6 fruit fly cellular contexts compared by ENCODE assay signal in genomic region chrX:769639-770124, dm6.
TF ChIP-seq lines count a peak whose summit lies in the region.

Gene fz3, plus strand, starts transcription at chrX:769945.

- peak; percentile 75 for TF ChIP-seq CTCF in S2 (optimal IDR thresholded peaks at IDR 0.05; lab: Kevin White, UChicago)
- TF ChIP-seq CTCF in whole organism, embryonic (GFP tag; optimal IDR thresholded peaks at IDR 0.05; lab: Kevin White, UChicago) = peak; percentile 88

TF ChIP-seq in whole organism, adult, 20 proteins besides CTCF, POLR2A, EP300 and RAD21:
- TF ChIP-seq CG1620 (GFP tag; optimal IDR thresholded peaks at IDR 0.05; lab: Kevin White, UChicago) (no peak), CG5204 (GFP tag; optimal IDR thresholded peaks at IDR 0.05; lab: Kevin White, UChicago) (no peak), Hr96 (GFP tag; optimal IDR thresholded peaks at IDR 0.05; lab: Kevin White, UChicago) (peak; percentile 32), Clk (GFP tag; optimal IDR thresholded peaks at IDR 0.05; lab: Kevin White, UChicago) (no peak), CG7101 (tag; optimal IDR thresholded peaks at IDR 0.05; lab: Kevin White, UChicago) (peak; percentile 22), tj (GFP tag; optimal IDR thresholded peaks at IDR 0.05; lab: Kevin White, UChicago) (peak; percentile 68), CG7045 (GFP tag; optimal IDR thresholded peaks at IDR 0.05; lab: Kevin White, UChicago) (no peak), CG14711 (tag; optimal IDR thresholded peaks at IDR 0.05; lab: Kevin White, UChicago) (peak; percentile 19), CG11617 (GFP tag; optimal IDR thresholded peaks at IDR 0.05; lab: Kevin White, UChicago) (no peak), Crg-1 (GFP tag; optimal IDR thresholded peaks at IDR 0.05; lab: Kevin White, UChicago) (no peak), bab1 (GFP tag; optimal IDR thresholded peaks at IDR 0.05; lab: Kevin White, UChicago) (peak; percentile 69), ovo (GFP tag; optimal IDR thresholded peaks at IDR 0.05; lab: Kevin White, UChicago) (no peak), Mnt (GFP tag; optimal IDR thresholded peaks at IDR 0.05; lab: Kevin White, UChicago) (peak; percentile 44), kay (GFP tag; lab: Kevin White, UChicago; ENCODE audit: borderline replicate concordance) (no peak), pad (GFP tag; optimal IDR thresholded peaks at IDR 0.05; lab: Kevin White, UChicago) (peak; percentile 25)
TF ChIP-seq in whole organism, adult: peak in this region for 7.

TF ChIP-seq in whole organism, embryonic, 481 proteins besides CTCF, POLR2A, EP300 and RAD21 (continues in another document):
- no peak for TF ChIP-seq wdn (GFP tag; IDR thresholded peaks at IDR 0.05; lab: Robert Waterston, UW)
- no peak for TF ChIP-seq hth (optimal IDR thresholded peaks at IDR 0.05; lab: Kevin White, UChicago)
- TF ChIP-seq Bteb2 (GFP tag; optimal IDR thresholded peaks at IDR 0.05; lab: Kevin White, UChicago) = no peak
- TF ChIP-seq HmgZ (tag; optimal IDR thresholded peaks at IDR 0.05; lab: Kevin White, UChicago) = peak; percentile 41
- TF ChIP-seq Sin3A (optimal IDR thresholded peaks at IDR 0.05; lab: Kevin White, UChicago) = peak; percentile 7
- TF ChIP-seq Six4 (GFP tag; optimal IDR thresholded peaks at IDR 0.05; lab: Kevin White, UChicago) = no peak
- TF ChIP-seq CG12236 (GFP tag; optimal IDR thresholded peaks at IDR 0.05; lab: Kevin White, UChicago) = no peak
- TF ChIP-seq CG1529 (GFP tag; optimal IDR thresholded peaks at IDR 0.05; lab: Kevin White, UChicago) = no peak
- peak; percentile 83 for TF ChIP-seq hbn (GFP tag; IDR thresholded peaks at IDR 0.05; lab: Robert Waterston, UW; ENCODE audit: partially characterized antibody)
- no peak for TF ChIP-seq Hand (GFP tag; optimal IDR thresholded peaks at IDR 0.05; lab: Kevin White, UChicago)
- TF ChIP-seq disco-r (GFP tag; optimal IDR thresholded peaks at IDR 0.05; lab: Kevin White, UChicago) = no peak
- TF ChIP-seq CG4360 (GFP tag; IDR thresholded peaks at IDR 0.05; lab: Robert Waterston, UW) = no peak
- TF ChIP-seq CG1832 (GFP tag; optimal IDR thresholded peaks at IDR 0.05; lab: Kevin White, UChicago) = no peak
- no peak for TF ChIP-seq fd102C (GFP tag; optimal IDR thresholded peaks at IDR 0.05; lab: Kevin White, UChicago)
- TF ChIP-seq CG2129 (GFP tag; IDR thresholded peaks at IDR 0.05; lab: Robert Waterston, UW; ENCODE audit: partially characterized antibody) = peak; percentile 55
- TF ChIP-seq CG4854 (GFP tag; optimal IDR thresholded peaks at IDR 0.05; lab: Kevin White, UChicago) = no peak
- TF ChIP-seq CG3726 (GFP tag; IDR thresholded peaks at IDR 0.05; lab: Robert Waterston, UW) = no peak
- TF ChIP-seq amos (GFP tag; IDR thresholded peaks at IDR 0.05; lab: Robert Waterston, UW; ENCODE audit: partially characterized antibody) = peak; percentile 89
- peak; percentile 93 for TF ChIP-seq CG6791 (GFP tag; IDR thresholded peaks at IDR 0.05; lab: Robert Waterston, UW; ENCODE audit: partially characterized antibody)

TF ChIP-seq in whole organism, prepupa, 60 proteins besides CTCF, POLR2A, EP300 and RAD21 (continues in another document):
- TF ChIP-seq CG10631 (GFP tag; optimal IDR thresholded peaks at IDR 0.05; lab: Kevin White, UChicago) (peak; percentile 77), Ets96B (tag; optimal IDR thresholded peaks at IDR 0.05; lab: Kevin White, UChicago) (peak; percentile 70), CG6163 (GFP tag; IDR thresholded peaks at IDR 0.05; lab: Robert Waterston, UW) (peak; percentile 80), CG9139 (GFP tag; optimal IDR thresholded peaks at IDR 0.05; lab: Kevin White, UChicago) (peak; percentile 44), CG15336 (GFP tag; IDR thresholded peaks at IDR 0.05; lab: Robert Waterston, UW) (peak; percentile 74), eg (GFP tag; IDR thresholded peaks at IDR 0.05; lab: Robert Waterston, UW) (peak; percentile 67), CG8119 (GFP tag; IDR thresholded peaks at IDR 0.05; lab: Robert Waterston, UW) (peak; percentile 64; the same call in 2 of the 3 replicates), acj6 (GFP tag; optimal IDR thresholded peaks at IDR 0.05; lab: Kevin White, UChicago) (peak; percentile 59), Met (GFP tag; optimal IDR thresholded peaks at IDR 0.05; lab: Kevin White, UChicago) (peak; percentile 82), CG31627 (GFP tag; optimal IDR thresholded peaks at IDR 0.05; lab: Kevin White, UChicago) (peak; percentile 61), lz (GFP tag; optimal IDR thresholded peaks at IDR 0.05; lab: Kevin White, UChicago) (peak; percentile 81), Hr38 (GFP tag; optimal IDR thresholded peaks at IDR 0.05; lab: Kevin White, UChicago) (no peak), cyc (GFP tag; optimal IDR thresholded peaks at IDR 0.05; lab: Kevin White, UChicago) (peak; percentile 71), dsx (GFP tag; optimal IDR thresholded peaks at IDR 0.05; lab: Kevin White, UChicago; ENCODE audit: poor library complexity, severe bottlenecking) (peak; percentile 73), Eip78C (GFP tag; lab: Kevin White, UChicago) (peak; percentile 94), Sox14 (GFP tag; optimal IDR thresholded peaks at IDR 0.05; lab: Kevin White, UChicago) (peak; percentile 76), achi (GFP tag; optimal IDR thresholded peaks at IDR 0.05; lab: Kevin White, UChicago) (peak; percentile 64), CG3032 (tag; optimal IDR thresholded peaks at IDR 0.05; lab: Kevin White, UChicago) (peak; percentile 66), CG3919 (GFP tag; optimal IDR thresholded peaks at IDR 0.05; lab: Kevin White, UChicago) (peak; percentile 76), CG6854 (GFP tag; optimal IDR thresholded peaks at IDR 0.05; lab: Kevin White, UChicago) (peak; percentile 60)

TF ChIP-seq in whole organism, pupa, 21 proteins besides CTCF, POLR2A, EP300 and RAD21:
- TF ChIP-seq CG8301 (tag; optimal IDR thresholded peaks at IDR 0.05; lab: Kevin White, UChicago) = peak; percentile 64
- TF ChIP-seq CG17806 (tag; optimal IDR thresholded peaks at IDR 0.05; lab: Kevin White, UChicago) = peak; percentile 63
- no peak for TF ChIP-seq D1 (tag; optimal IDR thresholded peaks at IDR 0.05; lab: Kevin White, UChicago)
- no peak for TF ChIP-seq CG10348 (GFP tag; IDR thresholded peaks at IDR 0.05; lab: Robert Waterston, UW)
- peak; percentile 79 for TF ChIP-seq Pif1B (GFP tag; optimal IDR thresholded peaks at IDR 0.05; lab: Kevin White, UChicago)
- peak; percentile 46; the same call in 1 of the 2 replicates for TF ChIP-seq CG12605 (GFP tag; IDR thresholded peaks at IDR 0.05; lab: Robert Waterston, UW)
- peak; percentile 78 for TF ChIP-seq Pif1A (GFP tag; optimal IDR thresholded peaks at IDR 0.05; lab: Kevin White, UChicago)
- TF ChIP-seq Snoo (tag; optimal IDR thresholded peaks at IDR 0.05; lab: Kevin White, UChicago) = peak; percentile 61
- TF ChIP-seq gl (tag; optimal IDR thresholded peaks at IDR 0.05; lab: Kevin White, UChicago) = peak; percentile 60
- peak; percentile 74; the same call in 2 of the 3 replicates for TF ChIP-seq CG4496 (GFP tag; IDR thresholded peaks at IDR 0.05; lab: Robert Waterston, UW)
- TF ChIP-seq CG32121 (GFP tag; IDR thresholded peaks at IDR 0.05; lab: Robert Waterston, UW) = no peak
- peak; percentile 78 for TF ChIP-seq Ets98B (GFP tag; IDR thresholded peaks at IDR 0.05; lab: Robert Waterston, UW)
- TF ChIP-seq CG13204 (GFP tag; optimal IDR thresholded peaks at IDR 0.05; lab: Kevin White, UChicago) = peak; percentile 89
- TF ChIP-seq CG14655 (GFP tag; optimal IDR thresholded peaks at IDR 0.05; lab: Kevin White, UChicago) = peak; percentile 70
- TF ChIP-seq fd96Ca (GFP tag; IDR thresholded peaks at IDR 0.05; lab: Robert Waterston, UW) = peak; percentile 76
- TF ChIP-seq CG8159 (tag; optimal IDR thresholded peaks at IDR 0.05; lab: Kevin White, UChicago) = peak; percentile 67
- TF ChIP-seq CG9948 (tag; optimal IDR thresholded peaks at IDR 0.05; lab: Kevin White, UChicago) = peak; percentile 47
- peak; percentile 62 for TF ChIP-seq EcR (GFP tag; optimal IDR thresholded peaks at IDR 0.05; lab: Kevin White, UChicago)
- no peak for TF ChIP-seq rn (GFP tag; IDR thresholded peaks at IDR 0.05; lab: Robert Waterston, UW)
- peak; percentile 37 for TF ChIP-seq CG34367 (tag; optimal IDR thresholded peaks at IDR 0.05; lab: Kevin White, UChicago)
- TF ChIP-seq CG15710 (tag; optimal IDR thresholded peaks at IDR 0.05; lab: Kevin White, UChicago) = peak; percentile 68

TF ChIP-seq in whole organism, wandering third instar larva, 38 proteins besides CTCF, POLR2A, EP300 and RAD21 (continues in another document):
- TF ChIP-seq Hr83 (GFP tag; optimal IDR thresholded peaks at IDR 0.05; lab: Kevin White, UChicago; ENCODE audit: poor library complexity, severe bottlenecking) (peak; percentile 73), Sp1 (GFP tag; optimal IDR thresholded peaks at IDR 0.05; lab: Kevin White, UChicago) (peak; percentile 75), Rel (GFP tag; optimal IDR thresholded peaks at IDR 0.05; lab: Kevin White, UChicago) (no peak), Rel (tag; optimal IDR thresholded peaks at IDR 0.05; lab: Kevin White, UChicago) (peak; percentile 37), N (GFP tag; optimal IDR thresholded peaks at IDR 0.05; lab: Kevin White, UChicago) (no peak), woc (GFP tag; optimal IDR thresholded peaks at IDR 0.05; lab: Kevin White, UChicago) (peak; percentile 63), pan (optimal IDR thresholded peaks at IDR 0.05; lab: Kevin White, UChicago) (no peak), CrebA (GFP tag; optimal IDR thresholded peaks at IDR 0.05; lab: Kevin White, UChicago; ENCODE audit: borderline replicate concordance) (no peak), Abd-B (GFP tag; optimal IDR thresholded peaks at IDR 0.05; lab: Kevin White, UChicago) (no peak), h (GFP tag; optimal IDR thresholded peaks at IDR 0.05; lab: Kevin White, UChicago) (peak; percentile 82), CG9705 (GFP tag; optimal IDR thresholded peaks at IDR 0.05; lab: Kevin White, UChicago) (peak; percentile 34), Mio (GFP tag; optimal IDR thresholded peaks at IDR 0.05; lab: Kevin White, UChicago) (no peak), br (GFP tag; optimal IDR thresholded peaks at IDR 0.05; lab: Kevin White, UChicago) (peak; percentile 77), ey (GFP tag; optimal IDR thresholded peaks at IDR 0.05; lab: Kevin White, UChicago) (peak; percentile 74), Hnf4 (GFP tag; optimal IDR thresholded peaks at IDR 0.05; lab: Kevin White, UChicago) (peak; percentile 71), CG32264 (GFP tag; optimal IDR thresholded peaks at IDR 0.05; lab: Kevin White, UChicago) (peak; percentile 58), psq (GFP tag; optimal IDR thresholded peaks at IDR 0.05; lab: Kevin White, UChicago) (peak; percentile 77), HLH106 (tag; optimal IDR thresholded peaks at IDR 0.05; lab: Kevin White, UChicago) (peak; percentile 76), fru (GFP tag; optimal IDR thresholded peaks at IDR 0.05; lab: Kevin White, UChicago) (peak; percentile 88), dmrt93B (GFP tag; optimal IDR thresholded peaks at IDR 0.05; lab: Kevin White, UChicago) (peak; percentile 32), OdsH (GFP tag; optimal IDR thresholded peaks at IDR 0.05; lab: Kevin White, UChicago) (peak; percentile 64), GATAd (GFP tag; optimal IDR thresholded peaks at IDR 0.05; lab: Kevin White, UChicago) (no peak), rgr (GFP tag; optimal IDR thresholded peaks at IDR 0.05; lab: Kevin White, UChicago) (peak; percentile 78), Hr78 (GFP tag; optimal IDR thresholded peaks at IDR 0.05; lab: Kevin White, UChicago) (no peak)
